Worm (Caenorhabditis elegans) whole organism, dauer: ENCODE results near the gene M60.7.

Experiments used
- unc-62 ChIP-seq: sonication (generic microtip); optimal IDR thresholded peaks from 2 replicates; lab custom pipeline; 2017; ENCODE audit warnings: missing biosample characterization, missing genetic modification reagents, missing genetic modification characterization

Gene M60.7

ce11 chrX:8270971-8271553 lies 10.1 kb upstream of the M60.7 start, which contains the start of gene cutl-29:
TSS of gene cutl-29 (minus strand) at chrX:8271021.
- no peak for TF ChIP-seq unc-62 (GFP tag; lab: Kevin White, UChicago)

- no peak for TF ChIP-seq unc-62 (GFP tag; lab: Kevin White, UChicago)
Observed at ce11 chrX:8268083-8268482, 7.1 kb upstream of the M60.7 start.

ce11 chrX:8262734-8263133 lies 1.8 kb upstream of the M60.7 start:
- TF ChIP-seq unc-62 (GFP tag; lab: Kevin White, UChicago) = no peak

ce11 chrX:8257687-8258086 lies 3.3 kb downstream of the M60.7 start:
- TF ChIP-seq unc-62 (GFP tag; lab: Kevin White, UChicago) = no peak

- no peak for TF ChIP-seq unc-62 (GFP tag; lab: Kevin White, UChicago)
Observed at ce11 chrX:8255433-8255832, 5.5 kb downstream of the M60.7 start.

ce11 chrX:8252293-8252692 lies 8.7 kb downstream of the M60.7 start, which contains the start of gene M60.6:
TSS of gene M60.6 (minus strand) at chrX:8252458.
- no peak for TF ChIP-seq unc-62 (GFP tag; lab: Kevin White, UChicago)

ce11 chrX:8247088-8247487 lies 13.9 kb downstream of the M60.7 start:
- no peak for TF ChIP-seq unc-62 (GFP tag; lab: Kevin White, UChicago)

ce11 chrX:8246126-8246525 lies 14.8 kb downstream of the M60.7 start, which contains the start of gene kqt-2:
TSS of gene kqt-2 (minus strand) at chrX:8246369.
- TF ChIP-seq unc-62 (GFP tag; lab: Kevin White, UChicago) = no peak

ce11 chrX:8243116-8243515 lies 17.9 kb downstream of the M60.7 start:
- TF ChIP-seq unc-62 (GFP tag; lab: Kevin White, UChicago) = no peak

ce11 chrX:8241906-8242305 lies 19.1 kb downstream of the M60.7 start, which contains the start of gene endu-2:
TSS of gene endu-2 (plus strand) at chrX:8242301.
- TF ChIP-seq unc-62 (GFP tag; lab: Kevin White, UChicago) = no peak

ce11 chrX:8238639-8239055 lies 22.3 kb downstream of the M60.7 start:
- TF ChIP-seq unc-62 (GFP tag; lab: Kevin White, UChicago) = no peak

ce11 chrX:8236515-8236914 lies 24.5 kb downstream of the M60.7 start:
- TF ChIP-seq unc-62 (GFP tag; lab: Kevin White, UChicago) = no peak

ce11 chrX:8235994-8236393 lies 25.0 kb downstream of the M60.7 start, which contains the start of gene M60.4:
TSS of gene M60.4 (minus strand) at chrX:8236314.
- TF ChIP-seq unc-62 (GFP tag; lab: Kevin White, UChicago) = no peak

ce11 chrX:8233554-8233953 lies 27.4 kb downstream of the M60.7 start:
- TF ChIP-seq unc-62 (GFP tag; lab: Kevin White, UChicago) = no peak

- TF ChIP-seq unc-62 (GFP tag; lab: Kevin White, UChicago) = no peak
Observed at ce11 chrX:8231858-8232257, 29.1 kb downstream of the M60.7 start, which contains the start of gene K02A6.3. TSS of gene K02A6.3 (minus strand) at chrX:8231931.

ce11 chrX:8230579-8230978 lies 30.4 kb downstream of the M60.7 start:
- no peak for TF ChIP-seq unc-62 (GFP tag; lab: Kevin White, UChicago)

ce11 chrX:8229221-8229620 lies 31.8 kb downstream of the M60.7 start:
- TF ChIP-seq unc-62 (GFP tag; lab: Kevin White, UChicago) = no peak
